Fruit fly (Drosophila melanogaster): ENCODE results near the gene bves.
A peak's percentile ranks its signal among the peaks of the same experiment; 100 is the strongest.

DNA sequence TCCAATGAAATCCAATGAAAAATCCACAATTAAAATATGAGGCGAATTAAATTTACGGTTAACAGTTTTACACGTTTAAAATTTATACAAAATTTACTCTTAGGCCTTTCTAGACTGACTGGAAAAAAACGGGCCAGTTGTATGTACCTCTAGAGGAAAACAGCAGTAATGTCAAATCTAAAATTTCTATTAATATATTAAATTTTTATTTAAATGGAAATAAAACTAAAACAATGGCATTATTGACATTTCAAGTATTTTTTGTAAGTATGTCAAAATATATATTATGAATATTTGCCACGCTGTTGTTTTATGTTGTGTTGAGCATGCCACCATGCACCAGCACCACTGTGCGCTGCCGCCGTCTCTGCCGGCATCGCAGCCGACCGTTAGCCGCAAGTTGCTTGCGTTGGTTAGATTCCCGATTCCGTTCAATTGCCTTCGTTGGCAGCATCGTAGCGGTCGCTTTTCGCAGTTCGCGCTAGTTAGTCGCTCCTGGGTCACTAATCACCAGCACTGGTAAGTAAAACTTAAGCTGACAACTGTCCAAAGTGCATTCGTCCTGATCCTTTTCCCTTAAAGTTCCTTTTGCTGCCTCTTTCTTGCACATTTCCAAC, 8.8 kb upstream of the bves start, which contains the start of gene Cbs:
- TF ChIP-seq bab1 (GFP tag; optimal IDR thresholded peaks at IDR 0.05) (peak; percentile 33), kay (GFP tag; ENCODE audit: borderline replicate concordance) (peak; percentile 58), CG1620 (GFP tag; optimal IDR thresholded peaks at IDR 0.05) (peak; percentile 17), CG11617 (GFP tag; optimal IDR thresholded peaks at IDR 0.05) (peak; percentile 73), CG33017 (tag; optimal IDR thresholded peaks at IDR 0.05) (peak; percentile 51), Mnt (GFP tag; optimal IDR thresholded peaks at IDR 0.05) (peak; percentile 65)

Measured in whole organism, adult.